Worm (Caenorhabditis elegans): ENCODE data around the gene phf-34.

phf-34 gene

DNA sequence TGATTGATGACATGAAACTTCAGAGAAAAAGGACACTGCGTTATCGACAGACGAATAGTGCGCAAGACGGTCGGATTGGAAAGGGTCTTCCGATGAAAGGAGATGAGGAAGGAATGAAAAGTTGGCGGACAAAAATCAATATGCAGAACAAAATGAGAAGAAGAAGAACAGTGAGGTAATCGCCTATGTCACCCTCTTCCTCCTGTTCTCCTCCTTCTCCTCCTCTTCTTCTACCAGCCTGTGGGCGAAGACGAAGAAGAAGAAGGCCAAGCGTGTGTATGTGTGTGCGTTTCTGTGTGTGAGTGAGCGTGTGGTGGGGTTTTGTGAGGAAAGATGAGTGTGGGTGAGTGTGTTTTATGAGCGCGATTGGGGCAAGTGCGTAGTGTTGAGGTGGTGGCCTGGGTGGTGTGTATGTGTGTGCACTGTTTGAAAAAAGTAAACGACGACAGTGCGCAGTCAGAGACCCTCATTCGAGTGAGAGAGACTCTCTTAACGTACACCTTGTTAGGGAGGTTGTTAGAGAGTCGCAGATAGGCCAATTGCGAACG, 33.0 kb upstream of the phf-34 start, which contains the start of gene tsp-21 (continued):
- TF ChIP-seq Y95B8A.8 (GFP tag; IDR thresholded peaks at IDR 0.05) = no peak
- TF ChIP-seq F37B4.10 (GFP tag; IDR thresholded peaks at IDR 0.05) = no peak
- no peak for TF ChIP-seq T07F8.4 (tag; optimal IDR thresholded peaks at IDR 0.05)
- peak; percentile 71; the same call in 1 of the 2 replicates for TF ChIP-seq B0336.3 (GFP tag; IDR thresholded peaks at IDR 0.05)
- no peak for TF ChIP-seq cebp-2 (GFP tag; IDR thresholded peaks at IDR 0.05)
- TF ChIP-seq hsf-1 (GFP tag; IDR thresholded peaks at IDR 0.05) = no peak
- peak; percentile 50 for TF ChIP-seq madf-10 (tag; optimal IDR thresholded peaks at IDR 0.05)
- TF ChIP-seq lir-1 (GFP tag; conservative IDR thresholded peaks at IDR 0.05) = peak; percentile 92
- peak; percentile 59; the same call in 1 of the 2 replicates for TF ChIP-seq C17E4.6 (GFP tag; IDR thresholded peaks at IDR 0.05)
- peak; percentile 11 for TF ChIP-seq somi-1 (GFP tag; optimal IDR thresholded peaks at IDR 0.05)
- TF ChIP-seq hrde-1 (tag; optimal IDR thresholded peaks at IDR 0.05; ENCODE audit: borderline replicate concordance) = no peak
- 0 out of 2 replicates have a peak, but pooled peaks have one; percentile 16 for TF ChIP-seq pbrm-1 (GFP tag; IDR thresholded peaks at IDR 0.05)
- no peak for TF ChIP-seq nhr-120 (GFP tag; IDR thresholded peaks at IDR 0.05)
- no peak for TF ChIP-seq F52B5.7 (tag; optimal IDR thresholded peaks at IDR 0.05)
- no peak for TF ChIP-seq ztf-18 (tag; optimal IDR thresholded peaks at IDR 0.05)
- no peak for TF ChIP-seq lag-1 (GFP tag; IDR thresholded peaks at IDR 0.05)
- TF ChIP-seq egl-44 (GFP tag; IDR thresholded peaks at IDR 0.05) = no peak
- peak; percentile 53; the same call in 1 of the 2 replicates for TF ChIP-seq nfyb-1 (GFP tag; IDR thresholded peaks at IDR 0.05)
- TF ChIP-seq madf-3 (GFP tag; IDR thresholded peaks at IDR 0.05) = no peak
- TF ChIP-seq sea-2 (GFP tag; IDR thresholded peaks at IDR 0.05) = no peak
- peak; percentile 44 for TF ChIP-seq repo-1 (tag; optimal IDR thresholded peaks at IDR 0.05)
- peak; percentile 17 for TF ChIP-seq ets-4 (GFP tag; optimal IDR thresholded peaks at IDR 0.05)
- peak; percentile 89 for TF ChIP-seq ceh-27 (GFP tag; optimal IDR thresholded peaks at IDR 0.05)
- no peak for TF ChIP-seq zim-3 (tag; optimal IDR thresholded peaks at IDR 0.05)
- no peak for TF ChIP-seq sdz-38 (tag; optimal IDR thresholded peaks at IDR 0.05)
- no peak for TF ChIP-seq rpc-1 (optimal IDR thresholded peaks at IDR 0.05)
- no peak for TF ChIP-seq rpc-1 (tag; optimal IDR thresholded peaks at IDR 0.05)
- TF ChIP-seq egrh-3 (GFP tag; IDR thresholded peaks at IDR 0.05) = peak; percentile 74
- peak; percentile 88; the same call in 1 of the 2 replicates for TF ChIP-seq dox-1 (GFP tag; IDR thresholded peaks at IDR 0.05)
- TF ChIP-seq ztf-26 (tag; optimal IDR thresholded peaks at IDR 0.05) = peak; percentile 42
- no peak for TF ChIP-seq hmg-20 (GFP tag; IDR thresholded peaks at IDR 0.05)
- TF ChIP-seq F33H1.4 (GFP tag; IDR thresholded peaks at IDR 0.05) = no peak
- TF ChIP-seq nhr-90 (tag; optimal IDR thresholded peaks at IDR 0.05) = peak; percentile 45
- peak; percentile 11 for TF ChIP-seq die-1 (tag; optimal IDR thresholded peaks at IDR 0.05)
- TF ChIP-seq B0019.2 (GFP tag; conservative IDR thresholded peaks at IDR 0.05) = no peak
- peak; percentile 31; the same call in 1 of the 2 replicates for TF ChIP-seq rcor-1 (GFP tag; IDR thresholded peaks at IDR 0.05)
- TF ChIP-seq lsy-27 (tag; optimal IDR thresholded peaks at IDR 0.05; ENCODE audit: borderline replicate concordance, insufficient read depth) = no peak
- TF ChIP-seq F57C9.4 (tag; optimal IDR thresholded peaks at IDR 0.05) = no peak
- TF ChIP-seq let-607 (tag; optimal IDR thresholded peaks at IDR 0.05) = peak in 1 of 2 experiments; percentile 36
- TF ChIP-seq madf-6 (GFP tag; IDR thresholded peaks at IDR 0.05) = no peak
- peak; percentile 27 for TF ChIP-seq F57A8.1 (GFP tag; optimal IDR thresholded peaks at IDR 0.05)
